Worm (Caenorhabditis elegans): Measurements from ENCODE around the gene C16A11.5.

ce11 chrII:4179897-4180296 is 43.2 kb upstream of the C16A11.5 start, which contains the start of gene R03H10.1:
- no peak for TF ChIP-seq dao-5 (tag; optimal IDR thresholded peaks at IDR 0.05)
- no peak for TF ChIP-seq W03F9.2 (tag; optimal IDR thresholded peaks at IDR 0.05)
- no peak for TF ChIP-seq him-1 (tag; optimal IDR thresholded peaks at IDR 0.05)

Data from whole organism, L4/young adult.